Fruit fly (Drosophila melanogaster): Measurements from ENCODE around the gene OdsH.
A peak's percentile ranks its signal among the peaks of the same experiment; 100 is the strongest.

OdsH gene

DNA sequence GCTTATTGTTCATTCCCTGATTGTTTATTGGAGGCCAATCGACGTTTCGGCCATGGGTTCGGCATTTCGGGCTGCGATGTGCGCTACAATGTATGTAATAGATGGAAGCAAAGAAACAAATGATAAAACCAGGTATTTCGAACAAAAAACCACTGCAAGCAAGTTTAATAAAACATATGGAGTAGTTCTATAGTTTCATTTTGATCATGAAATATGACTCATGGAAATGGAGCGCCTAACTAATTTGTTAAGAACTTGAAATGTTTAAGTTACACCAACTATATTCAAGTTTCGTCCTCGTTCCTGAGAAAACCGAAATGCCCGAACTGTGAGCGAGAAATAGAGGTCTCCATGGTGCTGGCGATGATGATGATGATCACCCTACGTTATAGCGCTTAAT, 10.5 kb upstream of the OdsH start (continued):
- no peak; the same call in 1 of the 2 replicates for TF ChIP-seq esg (GFP tag; conservative IDR thresholded peaks at IDR 0.05)
- no peak for TF ChIP-seq CG34224 (GFP tag; IDR thresholded peaks at IDR 0.05; ENCODE audit: partially characterized antibody)
- no peak for TF ChIP-seq otp (GFP tag; IDR thresholded peaks at IDR 0.05)
- no peak for TF ChIP-seq zf30C (GFP tag; optimal IDR thresholded peaks at IDR 0.05)
- no peak for TF ChIP-seq CG4282 (GFP tag; optimal IDR thresholded peaks at IDR 0.05)
- peak; percentile 30 for TF ChIP-seq az2 (GFP tag; optimal IDR thresholded peaks at IDR 0.05)
- TF ChIP-seq Hsf (GFP tag; optimal IDR thresholded peaks at IDR 0.05), result peak; percentile 8
- no peak for TF ChIP-seq Camta (GFP tag; optimal IDR thresholded peaks at IDR 0.05)
- peak; percentile 37 for TF ChIP-seq CG7556 (GFP tag; optimal IDR thresholded peaks at IDR 0.05)
- no peak for TF ChIP-seq D (optimal IDR thresholded peaks at IDR 0.05)
- TF ChIP-seq D (GFP tag; optimal IDR thresholded peaks at IDR 0.05), result peak; percentile 40
- no peak for TF ChIP-seq CG32767 (GFP tag; IDR thresholded peaks at IDR 0.05)
- TF ChIP-seq unc-4 (GFP tag; IDR thresholded peaks at IDR 0.05; ENCODE audit: partially characterized antibody), result no peak
- TF ChIP-seq lilli (GFP tag; optimal IDR thresholded peaks at IDR 0.05), result no peak
- TF ChIP-seq CG8944 (GFP tag; optimal IDR thresholded peaks at IDR 0.05), result peak; percentile 49
- TF ChIP-seq ranshi (GFP tag; IDR thresholded peaks at IDR 0.05), result no peak
- TF ChIP-seq so (GFP tag; IDR thresholded peaks at IDR 0.05), result no peak
- TF ChIP-seq Hand (GFP tag; optimal IDR thresholded peaks at IDR 0.05), result no peak
- no peak for TF ChIP-seq pan (optimal IDR thresholded peaks at IDR 0.05)
- TF ChIP-seq pan (GFP tag; optimal IDR thresholded peaks at IDR 0.05 in 1 of 2, IDR thresholded peaks at IDR 0.05 in 1 of 2), result no peak
- no peak for TF ChIP-seq CG8281 (tag; optimal IDR thresholded peaks at IDR 0.05)
- TF ChIP-seq schlank (tag; optimal IDR thresholded peaks at IDR 0.05), result no peak
- TF ChIP-seq danr (GFP tag; IDR thresholded peaks at IDR 0.05), result no peak
- TF ChIP-seq abd-A (tag; optimal IDR thresholded peaks at IDR 0.05), result no peak
- no peak for TF ChIP-seq slp2 (GFP tag; optimal IDR thresholded peaks at IDR 0.05)
- TF ChIP-seq CG12659 (GFP tag; optimal IDR thresholded peaks at IDR 0.05), result peak; percentile 14
- no peak for TF ChIP-seq CG7372 (GFP tag; IDR thresholded peaks at IDR 0.05)
- TF ChIP-seq dm (GFP tag; optimal IDR thresholded peaks at IDR 0.05), result no peak
- TF ChIP-seq CG6765 (GFP tag; optimal IDR thresholded peaks at IDR 0.05), result no peak
- no peak for TF ChIP-seq usp (GFP tag; optimal IDR thresholded peaks at IDR 0.05)
- TF ChIP-seq CG1024 (GFP tag; IDR thresholded peaks at IDR 0.05), result no peak
- no peak for TF ChIP-seq bowl (GFP tag; IDR thresholded peaks at IDR 0.05)
- TF ChIP-seq hkb (optimal IDR thresholded peaks at IDR 0.05), result no peak
- TF ChIP-seq hkb (GFP tag; IDR thresholded peaks at IDR 0.05), result no peak
- TF ChIP-seq cg (GFP tag; optimal IDR thresholded peaks at IDR 0.05), result no peak
- no peak for TF ChIP-seq HLH4C (GFP tag; IDR thresholded peaks at IDR 0.05; ENCODE audit: partially characterized antibody)
- TF ChIP-seq B-H2 (GFP tag; optimal IDR thresholded peaks at IDR 0.05), result no peak
- TF ChIP-seq CG17186 (GFP tag; optimal IDR thresholded peaks at IDR 0.05), result no peak
- no peak for TF ChIP-seq C15 (GFP tag; IDR thresholded peaks at IDR 0.05)
- TF ChIP-seq HLHmδ (GFP tag; optimal IDR thresholded peaks at IDR 0.05), result no peak
- TF ChIP-seq CG11398 (GFP tag; optimal IDR thresholded peaks at IDR 0.05), result no peak
- TF ChIP-seq sens-2 (GFP tag; IDR thresholded peaks at IDR 0.05), result no peak
- no peak for TF ChIP-seq kah (GFP tag; optimal IDR thresholded peaks at IDR 0.05)
- no peak for TF ChIP-seq sima (GFP tag; optimal IDR thresholded peaks at IDR 0.05)
- TF ChIP-seq CG11247 (GFP tag; IDR thresholded peaks at IDR 0.05), result no peak
- TF ChIP-seq CG6689 (GFP tag; IDR thresholded peaks at IDR 0.05), result peak; percentile 49
- TF ChIP-seq CG1529 (GFP tag; optimal IDR thresholded peaks at IDR 0.05), result peak; percentile 21
- peak; percentile 24 for TF ChIP-seq CG18619 (GFP tag; optimal IDR thresholded peaks at IDR 0.05)
- TF ChIP-seq ttk (GFP tag; IDR thresholded peaks at IDR 0.05), result no peak
- no peak for TF ChIP-seq al (GFP tag; IDR thresholded peaks at IDR 0.05)
- no peak for TF ChIP-seq CG7987 (GFP tag; optimal IDR thresholded peaks at IDR 0.05)
- TF ChIP-seq NC2β (GFP tag; optimal IDR thresholded peaks at IDR 0.05), result no peak
- no peak for TF ChIP-seq pros (GFP tag; optimal IDR thresholded peaks at IDR 0.05)
- no peak for TF ChIP-seq ase (GFP tag; IDR thresholded peaks at IDR 0.05)
